Fruit fly (Drosophila melanogaster): ENCODE results near the gene Jhbp16.

DNA sequence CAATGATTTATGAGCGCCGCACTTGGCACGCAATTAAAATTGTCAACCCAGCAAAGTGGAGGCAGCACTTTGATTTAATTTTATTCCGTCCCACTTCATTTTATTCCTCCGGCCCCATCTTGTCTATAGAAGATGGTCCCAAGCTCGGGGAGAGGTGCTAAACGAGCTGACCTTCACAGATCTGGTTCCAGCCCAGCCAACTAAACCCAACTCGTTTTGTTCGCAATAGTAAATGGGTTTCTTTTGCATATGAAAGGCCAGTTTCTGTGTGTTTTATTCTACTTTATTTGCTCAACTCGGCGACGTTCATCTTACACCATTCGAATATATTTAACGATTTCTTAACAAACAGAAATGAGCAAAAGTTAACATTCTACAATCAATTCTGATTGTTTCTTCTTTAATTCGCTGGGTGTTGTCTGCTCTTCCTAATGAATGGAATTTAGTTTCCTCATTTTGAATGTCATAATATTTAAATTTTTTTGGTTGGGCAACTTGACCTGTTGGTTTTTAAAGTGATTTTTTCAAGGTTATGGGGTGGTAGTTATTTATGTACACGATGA, 29.0 kb downstream of the Jhbp16 start:
- TF ChIP-seq Myc (optimal IDR thresholded peaks at IDR 0.05) (no peak), Sin3A (optimal IDR thresholded peaks at IDR 0.05) (no peak), psq (optimal IDR thresholded peaks at IDR 0.05) (no peak)

Data from Kc167 (cell line).